Fruit fly (Drosophila melanogaster) whole organism, embryonic: ENCODE measurements around the gene CG10970.

Source experiments
- ATbp ChIP-seq: fragments of 200-800 bp; sonication (Bioruptor generic); optimal IDR thresholded peaks from 2 replicates; lab custom pipeline; 2017; ENCODE audit warnings: missing biosample characterization, mild to moderate bottlenecking, missing genetic modification characterization, missing genetic modification reagents
- Aef1 ChIP-seq: fragments of 200-800 bp; sonication (Bioruptor generic); IDR thresholded peaks from 3 replicates; pipeline ENCODE4 v1.3.6; 2022; ENCODE audit warnings: missing biosample characterization, missing genetic modification characterization
- CG11560 ChIP-seq: fragments of 200-800 bp; sonication (Bioruptor generic); IDR thresholded peaks from 3 replicates; pipeline ENCODE4 v1.3.6; 2022; ENCODE audit warnings: missing biosample characterization, missing genetic modification characterization
- CG12219 ChIP-seq: fragments of 200-800 bp; sonication (Bioruptor generic); optimal IDR thresholded peaks from 3 replicates; lab custom pipeline; 2018; ENCODE audit warnings: missing biosample characterization, mild to moderate bottlenecking, missing genetic modification characterization
- CG13287 ChIP-seq: fragments of 200-800 bp; sonication (Bioruptor generic); IDR thresholded peaks from 2 replicates; pipeline ENCODE4 v1.3.6; 2022; ENCODE audit warnings: missing biosample characterization, missing genetic modification characterization; ENCODE audit not compliant: partially characterized antibody
- CG13624 ChIP-seq: fragments of 200-800 bp; sonication (Bioruptor generic); optimal IDR thresholded peaks from 2 replicates; lab custom pipeline; 2016; ENCODE audit warnings: missing biosample characterization, missing genetic modification characterization
- CG1529 ChIP-seq: fragments of 200-800 bp; sonication (Bioruptor generic); optimal IDR thresholded peaks from 3 replicates; lab custom pipeline; 2018; ENCODE audit warnings: missing biosample characterization, missing genetic modification characterization
- CG16779 ChIP-seq: fragments of 200-800 bp; sonication (Bioruptor generic); IDR thresholded peaks from 2 replicates; pipeline ENCODE4 v1.3.6; 2022; ENCODE audit warnings: missing biosample characterization, missing genetic modification characterization
- CG17328 ChIP-seq: fragments of 200-800 bp; sonication (Bioruptor generic); IDR thresholded peaks from 2 replicates; pipeline ENCODE4 v1.3.6; 2022; ENCODE audit warnings: missing biosample characterization, missing genetic modification characterization
- CG3838 ChIP-seq: fragments of 200-800 bp; sonication (Bioruptor generic); optimal IDR thresholded peaks from 3 replicates; lab custom pipeline; 2016; ENCODE audit warnings: missing biosample characterization, missing genetic modification characterization
- CG4360 ChIP-seq: fragments of 200-800 bp; sonication (Bioruptor generic); IDR thresholded peaks from 2 replicates; pipeline ENCODE4 v1.3.6; 2022; ENCODE audit warnings: missing biosample characterization, missing genetic modification characterization
- CG4707 ChIP-seq: fragments of 200-800 bp; sonication (Bioruptor generic); optimal IDR thresholded peaks from 2 replicates; lab custom pipeline; 2018; ENCODE audit warnings: missing biosample characterization, mild to moderate bottlenecking, missing genetic modification characterization, moderate library complexity
- CG6254 ChIP-seq: fragments of 200-800 bp; sonication (Bioruptor generic); optimal IDR thresholded peaks from 3 replicates; lab custom pipeline; 2017; ENCODE audit warnings: mild to moderate bottlenecking, missing biosample characterization, missing genetic modification reagents, missing genetic modification characterization
- CG6813 ChIP-seq: fragments of 200-800 bp; sonication (Bioruptor generic); optimal IDR thresholded peaks from 2 replicates; lab custom pipeline; 2017; ENCODE audit warnings: missing biosample characterization, missing genetic modification characterization, mild to moderate bottlenecking, moderate library complexity, missing genetic modification reagents
- CG7745 ChIP-seq: fragments of 200-800 bp; sonication (Bioruptor generic); optimal IDR thresholded peaks from 2 replicates; lab custom pipeline; 2018; ENCODE audit warnings: missing biosample characterization, mild to moderate bottlenecking, missing genetic modification characterization, moderate library complexity
- CG7963 ChIP-seq: fragments of 200-800 bp; sonication (Bioruptor generic); IDR thresholded peaks from 3 replicates; pipeline ENCODE4 v1.3.6; 2022; ENCODE audit warnings: missing biosample characterization, missing genetic modification characterization; ENCODE audit not compliant: partially characterized antibody
- CG7987 ChIP-seq: fragments of 200-800 bp; sonication (Bioruptor generic); optimal IDR thresholded peaks from 2 replicates; lab custom pipeline; 2018; ENCODE audit warnings: missing biosample characterization, mild to moderate bottlenecking, missing genetic modification characterization, moderate library complexity
- CG9727 ChIP-seq: fragments of 200-800 bp; sonication (Bioruptor generic); optimal IDR thresholded peaks from 3 replicates; lab custom pipeline; 2017; ENCODE audit warnings: missing biosample characterization, mild to moderate bottlenecking, missing genetic modification characterization
- Drgx ChIP-seq: fragments of 200-800 bp; sonication (Bioruptor generic); IDR thresholded peaks from 2 replicates; pipeline ENCODE4 v1.3.6; 2022; ENCODE audit warnings: missing biosample characterization, missing genetic modification characterization
- Elba2 ChIP-seq: fragments of 200-800 bp; sonication (Bioruptor generic); optimal IDR thresholded peaks from 3 replicates; lab custom pipeline; 2016; ENCODE audit warnings: missing biosample characterization, missing genetic modification characterization
- Fer2 ChIP-seq: fragments of 200-800 bp; sonication (Bioruptor generic); optimal IDR thresholded peaks from 2 replicates; lab custom pipeline; 2018; ENCODE audit warnings: missing biosample characterization, mild to moderate bottlenecking, missing genetic modification characterization, moderate library complexity
- Hmr ChIP-seq: fragments of 200-800 bp; sonication (Bioruptor generic); optimal IDR thresholded peaks from 3 replicates; lab custom pipeline; 2017; ENCODE audit warnings: mild to moderate bottlenecking, missing biosample characterization, missing genetic modification reagents, missing genetic modification characterization
- Hr78 ChIP-seq, 2 experiments: fragments of 200-800 bp in 1 of 2; fragments of >200 bp in 1 of 2; sonication (Bioruptor generic) in 1 of 2; optimal IDR thresholded peaks; 2 replicates each; lab custom pipeline; 2017 to 2019; ENCODE audit warnings: missing biosample characterization in 2 of 2, missing genetic modification characterization in 2 of 2, mild to moderate bottlenecking in 1 of 2, moderate library complexity in 1 of 2
- Jarid2 ChIP-seq: fragments of 200-800 bp; sonication (Bioruptor generic); optimal IDR thresholded peaks from 3 replicates; lab custom pipeline; 2017; ENCODE audit warnings: mild to moderate bottlenecking, missing biosample characterization, missing genetic modification reagents, missing genetic modification characterization
- MESR4 ChIP-seq: fragments of 200-800 bp; sonication (Bioruptor generic); optimal IDR thresholded peaks from 2 replicates; lab custom pipeline; 2018; ENCODE audit warnings: missing biosample characterization, mild to moderate bottlenecking, missing genetic modification characterization, moderate library complexity
- Max ChIP-seq: fragments of 200-800 bp; sonication (Bioruptor generic); optimal IDR thresholded peaks from 2 replicates; lab custom pipeline; 2016; ENCODE audit warnings: missing biosample characterization, mild to moderate bottlenecking, missing genetic modification characterization
- Mrtf ChIP-seq: fragments of 200-800 bp; sonication (Bioruptor generic); IDR thresholded peaks from 3 replicates; pipeline ENCODE4 v1.3.6; 2022; ENCODE audit warnings: missing biosample characterization, missing genetic modification characterization
- Oli ChIP-seq: fragments of 200-800 bp; sonication (Bioruptor generic); optimal IDR thresholded peaks from 2 replicates; lab custom pipeline; 2018; ENCODE audit warnings: missing biosample characterization, mild to moderate bottlenecking, missing genetic modification characterization, moderate library complexity
- Rfx ChIP-seq: fragments of 200-800 bp; sonication (Bioruptor generic); IDR thresholded peaks from 2 replicates; pipeline ENCODE4 v1.3.6; 2022; ENCODE audit warnings: missing biosample characterization, missing genetic modification characterization
- Ssrp ChIP-seq: fragments of 200-800 bp; sonication (Bioruptor generic); optimal IDR thresholded peaks from 2 replicates; lab custom pipeline; 2018; ENCODE audit warnings: missing biosample characterization, mild to moderate bottlenecking, missing genetic modification characterization, moderate library complexity
- ac ChIP-seq: fragments of 200-800 bp; sonication (Bioruptor generic); optimal IDR thresholded peaks from 3 replicates; lab custom pipeline; 2017; ENCODE audit warnings: missing biosample characterization, mild to moderate bottlenecking, missing genetic modification characterization
- ap ChIP-seq: fragments of 200-800 bp; sonication (Bioruptor generic); IDR thresholded peaks from 2 replicates; pipeline ENCODE4 v1.3.6; 2022; ENCODE audit warnings: missing biosample characterization, missing genetic modification characterization
- bcd ChIP-seq: fragments of 200-800 bp; sonication (Bioruptor generic); optimal IDR thresholded peaks from 2 replicates; lab custom pipeline; 2017; ENCODE audit warnings: missing biosample characterization, mild to moderate bottlenecking, missing genetic modification characterization
- br ChIP-seq: fragments of >200 bp; optimal IDR thresholded peaks from 2 replicates; lab custom pipeline; 2017
- cato ChIP-seq: fragments of 200-800 bp; sonication (Bioruptor generic); optimal IDR thresholded peaks from 2 replicates; lab custom pipeline; 2016; ENCODE audit warnings: missing biosample characterization, missing genetic modification characterization, borderline replicate concordance
- dm ChIP-seq: fragments of 200-800 bp; sonication (Bioruptor generic); optimal IDR thresholded peaks from 3 replicates; lab custom pipeline; 2016; ENCODE audit warnings: missing biosample characterization, missing genetic modification characterization
- ems ChIP-seq: fragments of 200-800 bp; sonication (Bioruptor generic); optimal IDR thresholded peaks from 3 replicates; lab custom pipeline; 2016; ENCODE audit warnings: missing biosample characterization, missing genetic modification characterization
- fd96Cb ChIP-seq: fragments of 200-800 bp; sonication (Bioruptor generic); optimal IDR thresholded peaks from 2 replicates; lab custom pipeline; 2018; ENCODE audit warnings: missing biosample characterization, mild to moderate bottlenecking, missing genetic modification characterization, moderate library complexity
- gem ChIP-seq: fragments of 200-800 bp; sonication (Bioruptor generic); optimal IDR thresholded peaks from 2 replicates; lab custom pipeline; 2019; ENCODE audit warnings: missing biosample characterization, mild to moderate bottlenecking, missing genetic modification characterization, moderate library complexity
- nom ChIP-seq: fragments of 200-800 bp; sonication (Bioruptor generic); optimal IDR thresholded peaks from 2 replicates; lab custom pipeline; 2017; ENCODE audit warnings: missing biosample characterization, missing genetic modification characterization, mild to moderate bottlenecking, moderate library complexity, missing genetic modification reagents
- p53 ChIP-seq: fragments of 200-800 bp; sonication (Bioruptor generic); optimal IDR thresholded peaks from 2 replicates; lab custom pipeline; 2016; ENCODE audit warnings: missing biosample characterization, missing genetic modification characterization
- pnt ChIP-seq: fragments of 200-800 bp; sonication (Bioruptor generic); optimal IDR thresholded peaks from 3 replicates; lab custom pipeline; 2016; ENCODE audit warnings: missing biosample characterization, missing genetic modification characterization
- sens ChIP-seq: fragments of 200-800 bp; sonication (Bioruptor generic); peaks from one replicate; lab custom pipeline; 2016; ENCODE audit warnings: missing biosample characterization, missing genetic modification characterization
- sim ChIP-seq: fragments of 200-800 bp; sonication (Bioruptor generic); IDR thresholded peaks from 2 replicates; pipeline ENCODE4 v1.3.6; 2022; ENCODE audit warnings: missing biosample characterization, missing genetic modification characterization
- sisA ChIP-seq: fragments of 200-800 bp; sonication (Bioruptor generic); IDR thresholded peaks from 2 replicates; pipeline ENCODE4 v1.3.6; 2022; ENCODE audit warnings: missing biosample characterization, missing genetic modification characterization
- sqz ChIP-seq: fragments of 200-800 bp; sonication (Bioruptor generic); optimal IDR thresholded peaks from 3 replicates; lab custom pipeline; 2018; ENCODE audit warnings: missing biosample characterization, mild to moderate bottlenecking, missing genetic modification characterization
- zfh2 ChIP-seq: fragments of 200-800 bp; sonication (Bioruptor generic); optimal IDR thresholded peaks from 2 replicates; lab custom pipeline; 2016; ENCODE audit warnings: missing biosample characterization, missing genetic modification characterization

Gene CG10970

DNA sequence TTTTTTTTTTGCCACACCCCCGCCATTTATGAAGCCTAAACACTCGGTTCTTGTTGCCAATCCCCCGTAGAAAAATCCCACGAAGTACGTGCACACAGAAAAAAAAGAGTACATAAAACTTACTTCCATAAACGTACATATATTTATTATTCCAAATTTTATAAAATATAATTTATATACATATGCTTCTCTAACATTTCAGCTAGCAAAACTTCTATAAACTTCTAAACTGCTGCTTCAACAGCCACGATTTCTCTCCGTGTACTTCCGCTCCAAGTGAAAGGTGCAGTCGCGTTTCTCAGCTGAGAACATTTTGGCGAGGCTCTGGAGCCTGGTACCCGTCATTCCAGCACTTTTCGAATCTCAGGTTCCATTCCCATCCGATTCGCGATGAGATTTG, 8.5 kb downstream of the CG10970 start (continued):
- no peak for TF ChIP-seq cato (GFP tag; lab: Kevin White, UChicago)
- TF ChIP-seq CG7963: no peak
- TF ChIP-seq, all 482 proteins: peak for 81

DNA sequence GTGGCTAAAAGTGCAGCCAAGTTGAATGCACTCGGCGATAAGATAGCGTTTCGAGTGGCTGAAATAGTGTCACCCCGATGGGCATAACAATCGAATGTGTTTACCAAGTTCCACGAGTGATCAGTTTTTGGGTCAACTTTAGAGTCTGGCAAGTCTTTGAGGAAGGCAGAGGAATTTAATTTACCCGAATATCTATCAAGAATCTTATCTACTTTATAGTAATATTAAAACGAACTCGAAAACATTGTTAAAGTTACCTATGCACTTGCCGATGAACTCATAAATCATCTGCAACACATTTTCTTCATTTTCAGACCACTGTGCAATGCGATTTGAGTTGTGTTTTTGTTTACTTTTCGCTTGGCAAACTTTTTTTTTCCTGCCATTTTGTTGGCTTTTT, 9.9 kb downstream of the CG10970 start:
- TF ChIP-seq sens (GFP tag; lab: Kevin White, UChicago) (peak; percentile 5), Drgx (GFP tag; lab: Robert Waterston, UW) (peak; percentile 36; the same call in 1 of the 2 replicates), CG7987 (GFP tag; lab: Kevin White, UChicago) (no peak), Hr78 (GFP tag; optimal IDR thresholded peaks at IDR 0.05; lab: Kevin White, UChicago) (peak in 1 of 2 experiments; percentile 36), fd96Cb (tag; lab: Kevin White, UChicago) (no peak), CG3838 (no peak), CG7745 (tag; lab: Kevin White, UChicago) (peak; percentile 72)

DNA sequence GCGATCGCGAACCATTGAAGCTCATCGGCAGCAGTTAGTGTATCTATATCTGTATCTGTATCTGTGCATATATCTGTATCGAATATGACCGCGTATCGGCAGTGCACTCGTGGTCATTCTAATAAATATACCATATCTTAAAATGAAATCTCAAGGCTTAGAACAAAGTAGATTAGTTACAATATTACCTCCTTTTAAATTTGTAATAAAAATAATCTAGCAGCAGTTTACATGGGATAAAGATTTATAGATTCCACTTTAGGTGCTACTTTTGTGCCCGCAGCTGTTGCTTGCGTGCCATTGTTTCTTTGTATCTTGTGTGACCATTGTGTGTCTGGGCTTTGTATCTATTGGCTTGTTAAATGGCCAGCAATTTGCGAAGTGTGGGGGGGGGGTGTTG, 11.1 kb downstream of the CG10970 start:
- TF ChIP-seq p53 (no peak), CG13624 (GFP tag; lab: Kevin White, UChicago) (peak; percentile 17), CG1529 (GFP tag; lab: Kevin White, UChicago) (peak; percentile 68), zfh2 (peak; percentile 27), Hmr (GFP tag; lab: Kevin White, UChicago) (peak; percentile 74), dm (peak; percentile 23), Oli (tag; lab: Kevin White, UChicago) (peak; percentile 85), ATbp (GFP tag; lab: Kevin White, UChicago) (peak; percentile 74), CG9727 (peak; percentile 49), Elba2 (GFP tag; lab: Kevin White, UChicago) (no peak), ems (GFP tag; lab: Kevin White, UChicago) (peak; percentile 61), CG6254 (peak; percentile 53), CG12219 (peak; percentile 82), ac (GFP tag; lab: Kevin White, UChicago) (no peak), sisA (peak; percentile 66), Aef1 (GFP tag; lab: Robert Waterston, UW) (peak; percentile 69), br (lab: Kevin White, UChicago) (no peak), CG4360 (GFP tag; lab: Robert Waterston, UW) (no peak), CG17328 (peak; percentile 81), Fer2 (tag; lab: Kevin White, UChicago) (peak; percentile 13), Max (GFP tag; lab: Kevin White, UChicago) (peak; percentile 20), sqz (GFP tag; lab: Kevin White, UChicago) (peak; percentile 29), bcd (GFP tag; lab: Kevin White, UChicago) (peak; percentile 67), Jarid2 (GFP tag; lab: Kevin White, UChicago) (peak; percentile 19), Mrtf (GFP tag; lab: Robert Waterston, UW) (peak; percentile 53; the same call in 1 of the 3 replicates), CG6813 (peak; percentile 61), Rfx (GFP tag; lab: Robert Waterston, UW) (peak; percentile 74), sim (GFP tag; lab: Robert Waterston, UW) (no peak), pnt (peak; percentile 48), CG13287 (GFP tag; lab: Robert Waterston, UW) (no peak), CG7963 (no peak), CG4707 (peak; percentile 49), nom (GFP tag; lab: Kevin White, UChicago) (peak; percentile 58), gem (tag; lab: Kevin White, UChicago) (peak; percentile 87), ap (GFP tag; lab: Robert Waterston, UW) (peak; percentile 68), Ssrp (tag; lab: Kevin White, UChicago) (peak; percentile 66), MESR4 (peak; percentile 16), CG16779 (GFP tag; lab: Robert Waterston, UW) (no peak), CG11560 (tag; lab: Robert Waterston, UW) (no peak)
